Worm (Caenorhabditis elegans): ENCODE data around the gene thoc-2.

Gene thoc-2

DNA sequence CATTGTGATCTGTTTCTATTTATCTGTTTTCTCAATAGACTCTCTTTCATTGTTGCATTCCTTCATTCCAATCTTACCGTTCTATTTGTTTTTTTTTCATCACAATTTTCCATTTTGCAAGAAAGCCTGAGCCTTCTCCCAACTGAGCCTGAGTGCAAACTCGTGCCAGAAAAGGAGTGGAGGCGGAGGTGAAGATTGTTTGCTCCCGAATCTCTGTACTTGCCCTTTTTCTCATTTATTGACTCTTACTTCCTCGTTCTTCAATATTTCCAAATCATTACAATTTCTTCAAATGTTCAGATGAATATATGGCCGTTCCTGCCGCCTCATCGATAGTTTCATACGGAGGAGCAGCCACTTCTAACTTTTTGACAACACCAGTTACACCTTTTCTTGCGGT lies 39.0 kb downstream of the thoc-2 start, which contains the start of gene let-756:
Gene let-756, plus strand, starts transcription at position 301 of the 400 bp plus-strand sequence.
- no peak for TF ChIP-seq nhr-28 (tag; optimal IDR thresholded peaks at IDR 0.05)
- no peak for TF ChIP-seq spr-3 (GFP tag; optimal IDR thresholded peaks at IDR 0.05)
- no peak for TF ChIP-seq tag-97 (GFP tag; IDR thresholded peaks at IDR 0.05)
- no peak for TF ChIP-seq dve-1 (tag; optimal IDR thresholded peaks at IDR 0.05; ENCODE audit: insufficient read depth)
- no peak for TF ChIP-seq lin-29 (GFP tag; IDR thresholded peaks at IDR 0.05)
- no peak for TF ChIP-seq zfp-3 (GFP tag; conservative IDR thresholded peaks at IDR 0.05)
- TF ChIP-seq T20F7.1 (GFP tag; optimal IDR thresholded peaks at IDR 0.05): no peak
- TF ChIP-seq ces-1 (GFP tag; optimal IDR thresholded peaks at IDR 0.05): no peak
- TF ChIP-seq hlh-30 (tag; optimal IDR thresholded peaks at IDR 0.05; ENCODE audit: insufficient read depth): no peak
- no peak for TF ChIP-seq Y75B8A.6 (GFP tag; IDR thresholded peaks at IDR 0.05)
- TF ChIP-seq snpc-1.2 (GFP tag; IDR thresholded peaks at IDR 0.05): no peak
- no peak for TF ChIP-seq ceh-32 (tag; optimal IDR thresholded peaks at IDR 0.05; ENCODE audit: poor library complexity)
- no peak for TF ChIP-seq dmd-8 (GFP tag; IDR thresholded peaks at IDR 0.05)
- no peak for TF ChIP-seq daf-8 (GFP tag; IDR thresholded peaks at IDR 0.05)
- no peak for TF ChIP-seq nhr-6 (tag; optimal IDR thresholded peaks at IDR 0.05)
- no peak for TF ChIP-seq lim-7 (GFP tag; IDR thresholded peaks at IDR 0.05)
- no peak for TF ChIP-seq lin-13 (GFP tag; optimal IDR thresholded peaks at IDR 0.05)
- TF ChIP-seq zfp-2 (tag; optimal IDR thresholded peaks at IDR 0.05): no peak

DNA sequence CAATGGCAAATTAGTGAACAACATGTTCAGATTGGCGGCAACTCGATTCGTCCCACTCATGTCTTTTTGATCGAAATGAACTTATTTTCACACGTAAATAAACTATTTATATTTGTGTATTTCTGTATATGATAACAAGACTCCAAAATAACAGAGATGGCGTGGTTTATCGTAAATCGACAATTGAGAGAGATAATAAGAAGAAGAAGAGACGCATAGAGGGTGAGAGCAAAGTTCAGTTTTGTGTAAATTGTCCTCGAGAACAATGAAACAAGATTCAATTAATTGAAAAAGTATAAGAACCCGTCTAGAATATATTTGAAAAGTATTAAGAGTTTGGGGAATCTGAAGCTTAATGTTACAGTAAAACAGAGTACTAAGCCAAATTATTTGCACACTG lies 43.6 kb downstream of the thoc-2 start:
- TF ChIP-seq unc-130 (GFP tag; optimal IDR thresholded peaks at IDR 0.05) (no peak), dmd-6 (GFP tag; IDR thresholded peaks at IDR 0.05) (peak; percentile 15; the same call in 1 of the 2 replicates), T20F7.1 (GFP tag; optimal IDR thresholded peaks at IDR 0.05) (peak; percentile 35), nhr-48 (tag; optimal IDR thresholded peaks at IDR 0.05) (no peak), hlh-11 (tag; optimal IDR thresholded peaks at IDR 0.05) (no peak), arid-1 (GFP tag; conservative IDR thresholded peaks at IDR 0.05) (no peak), snpc-4 (tag; optimal IDR thresholded peaks at IDR 0.05) (no peak), lsy-2 (tag; optimal IDR thresholded peaks at IDR 0.05) (peak in 1 of 2 experiments; percentile 16), nhr-42 (GFP tag; IDR thresholded peaks at IDR 0.05) (no peak), dve-1 (tag; optimal IDR thresholded peaks at IDR 0.05; ENCODE audit: insufficient read depth) (peak; percentile 24), nhr-28 (tag; optimal IDR thresholded peaks at IDR 0.05) (peak; percentile 36), R02D3.7 (tag; optimal IDR thresholded peaks at IDR 0.05) (peak; percentile 14)

DNA sequence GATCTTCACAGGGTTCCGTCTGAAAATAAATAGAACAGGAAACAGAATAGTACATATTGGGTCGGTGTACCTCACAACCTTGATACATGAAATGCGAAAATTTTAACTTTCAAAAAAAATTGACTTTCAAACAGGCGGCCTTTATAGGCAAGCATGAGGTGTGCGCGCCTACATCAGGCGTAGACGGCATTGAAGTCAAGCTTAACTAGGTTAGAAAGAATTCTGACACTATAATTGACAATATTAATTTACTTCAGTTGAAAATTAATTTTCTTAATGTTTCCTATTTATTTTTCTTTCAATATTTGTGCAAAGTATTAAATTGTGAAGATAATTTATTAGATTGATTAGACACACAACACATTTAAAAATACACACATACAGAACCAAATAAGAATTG lies 44.1 kb downstream of the thoc-2 start, which contains the start of gene C05D11.5:
Gene C05D11.5, minus strand, starts transcription at position 101 of the 400 bp plus-strand sequence.
- TF ChIP-seq ama-1 (optimal IDR thresholded peaks at IDR 0.05) (no peak), Y48G9A.11 (GFP tag; IDR thresholded peaks at IDR 0.05) (no peak), ceh-44 (GFP tag; IDR thresholded peaks at IDR 0.05) (no peak), spr-1 (tag; optimal IDR thresholded peaks at IDR 0.05) (no peak), lin-15B (tag; optimal IDR thresholded peaks at IDR 0.05) (no peak), ceh-20 (GFP tag; IDR thresholded peaks at IDR 0.05) (no peak), F49E8.2 (tag; optimal IDR thresholded peaks at IDR 0.05; ENCODE audit: borderline replicate concordance) (no peak), lin-29 (GFP tag; IDR thresholded peaks at IDR 0.05) (no peak), ztf-11 (tag; optimal IDR thresholded peaks at IDR 0.05) (no peak), zfp-2 (tag; optimal IDR thresholded peaks at IDR 0.05) (no peak)

DNA sequence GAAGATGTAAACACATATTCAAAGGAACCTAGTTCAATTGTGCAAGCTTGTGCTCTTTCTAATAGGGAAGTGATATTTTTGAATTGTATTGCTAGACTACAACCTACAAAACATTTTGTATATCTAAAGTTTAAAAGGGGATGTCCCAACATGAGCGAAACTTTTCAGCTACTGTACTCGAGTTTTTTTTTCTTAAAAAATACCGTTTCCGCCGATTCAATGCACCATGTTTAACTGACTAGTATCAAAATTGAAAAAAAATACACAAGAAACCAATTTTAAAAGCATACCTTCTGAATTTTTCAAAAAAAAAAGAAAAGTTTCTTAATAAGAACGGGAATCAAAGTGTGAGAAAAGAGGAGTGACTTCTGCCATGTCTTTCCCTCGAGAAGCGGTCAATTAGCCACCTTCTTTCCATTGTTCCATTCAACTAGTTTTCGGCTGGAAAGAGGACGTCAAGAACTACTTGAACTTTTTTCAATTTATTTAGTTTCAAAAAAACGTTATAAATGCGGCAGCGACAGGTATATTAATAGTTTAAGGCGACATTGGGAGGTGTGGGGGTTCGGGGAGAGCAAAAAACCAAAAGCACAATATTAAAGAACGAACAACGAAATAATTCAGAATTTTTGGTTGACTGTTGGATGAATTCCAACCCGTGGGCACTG lies 47.6 kb downstream of the thoc-2 start, which contains the start of gene nas-4:
Gene nas-4, minus strand, starts transcription at position 351 of the 668 bp plus-strand sequence.
- TF ChIP-seq mdt-29 (GFP tag; IDR thresholded peaks at IDR 0.05) (peak; percentile 35; the same call in 1 of the 2 replicates), fos-1 (tag; optimal IDR thresholded peaks at IDR 0.05) (peak; percentile 28), nhr-102 (tag; optimal IDR thresholded peaks at IDR 0.05) (peak; percentile 67), nhr-42 (GFP tag; IDR thresholded peaks at IDR 0.05) (no peak), unc-130 (GFP tag; optimal IDR thresholded peaks at IDR 0.05) (no peak), ama-1 (optimal IDR thresholded peaks at IDR 0.05) (peak; percentile 77), T26A8.4 (GFP tag; IDR thresholded peaks at IDR 0.05) (no peak), Y5F2A.4 (GFP tag; optimal IDR thresholded peaks at IDR 0.05) (no peak), spr-1 (tag; optimal IDR thresholded peaks at IDR 0.05) (peak; percentile 40), zfp-2 (tag; optimal IDR thresholded peaks at IDR 0.05) (no peak), ZK546.5 (tag; optimal IDR thresholded peaks at IDR 0.05) (no peak), T20F7.1 (GFP tag; optimal IDR thresholded peaks at IDR 0.05) (no peak), ZK337.2 (GFP tag; IDR thresholded peaks at IDR 0.05) (no peak), F44E2.7 (GFP tag; IDR thresholded peaks at IDR 0.05) (no peak), pha-4 (GFP tag; IDR thresholded peaks at IDR 0.05) (no peak), pha-4 (tag; optimal IDR thresholded peaks at IDR 0.05) (no peak), mxl-2 (GFP tag; conservative IDR thresholded peaks at IDR 0.05) (no peak)

All from whole organism, L4 larva.